Worm (Caenorhabditis elegans) whole organism, L4 larva: ENCODE results near the gene ver-1.

Experiments
- R02D3.7 ChIP-seq: fragments of 150-350 bp; sonication (generic microtip); optimal IDR thresholded peaks from 3 replicates; lab custom pipeline; 2014; ENCODE audit warnings: missing biosample characterization, missing genetic modification characterization
- ama-1 ChIP-seq: fragments of 150-350 bp; optimal IDR thresholded peaks from 2 replicates; lab custom pipeline; 2014; ENCODE audit warnings: inconsistent platforms, mixed read lengths
- ceh-20 ChIP-seq: fragments of 200-800 bp; sonication (Bioruptor generic); IDR thresholded peaks from 2 replicates; pipeline ENCODE4 v1.3.6; 2022; ENCODE audit warnings: missing genetic modification reagents, missing genetic modification characterization, missing compliant biosample characterization
- daf-12 ChIP-seq: fragments of 150-350 bp; optimal IDR thresholded peaks from 2 replicates; lab custom pipeline; 2014; ENCODE audit warnings: missing biosample characterization, missing genetic modification reagents, missing genetic modification characterization
- daf-8 ChIP-seq: fragments of 200-800 bp; sonication (Bioruptor generic); IDR thresholded peaks from 2 replicates; pipeline ENCODE4 v1.3.6; 2022; ENCODE audit warnings: missing genetic modification characterization, missing compliant biosample characterization
- egl-27 ChIP-seq: sonication (generic microtip); optimal IDR thresholded peaks from 3 replicates; lab custom pipeline; 2017; ENCODE audit warnings: missing biosample characterization, missing genetic modification reagents, missing genetic modification characterization
- fos-1 ChIP-seq: fragments of 150-350 bp; optimal IDR thresholded peaks from 2 replicates; lab custom pipeline; 2014; ENCODE audit warnings: missing biosample characterization, missing genetic modification characterization
- madf-9 ChIP-seq: fragments of 200-800 bp; sonication (Bioruptor generic); conservative IDR thresholded peaks from 2 replicates; pipeline ENCODE4 v1.3.6; 2022; ENCODE audit warnings: missing genetic modification reagents, missing genetic modification characterization, missing compliant biosample characterization
- mdl-1 ChIP-seq, 2 experiments: fragments of 150-350 bp in 1 of 2; sonication (generic microtip) in 1 of 2; optimal IDR thresholded peaks; 2 replicates each; lab custom pipeline; 2014 to 2017; ENCODE audit warnings: missing biosample characterization in 2 of 2, missing genetic modification characterization in 2 of 2
- mdt-29 ChIP-seq: fragments of 200-800 bp; sonication (Bioruptor generic); IDR thresholded peaks from 2 replicates; pipeline ENCODE4 v1.3.6; 2022; ENCODE audit warnings: missing genetic modification reagents, missing genetic modification characterization, missing compliant biosample characterization
- unc-62 ChIP-seq, 3 experiments: fragments of 150-350 bp in 1 of 3; sonication (generic microtip); optimal IDR thresholded peaks in 2 of 3; peaks in 1 of 3; 1 replicate in 1 of 3; 2 replicates in 2 of 3; lab custom pipeline; 2014 to 2017; ENCODE audit warnings: missing biosample characterization in 3 of 3, missing genetic modification characterization in 3 of 3, missing genetic modification reagents in 3 of 3, missing genotype in 1 of 3

ce11 chrIII:151084-151483 is 5.5 kb upstream of the ver-1 start:
- TF ChIP-seq ceh-20 (GFP tag; lab: Robert Waterston, UW) (no peak), fos-1 (no peak), daf-8 (GFP tag; lab: Robert Waterston, UW) (no peak), ama-1 (lab: Kevin White, UChicago) (no peak), R02D3.7 (no peak), unc-62 (GFP tag; optimal IDR thresholded peaks at IDR 0.05 in 1 of 2; lab: Kevin White, UChicago) (no peak), unc-62 (tag; optimal IDR thresholded peaks at IDR 0.05; lab: Kevin White, UChicago) (no peak), egl-27 (no peak), mdl-1 (tag; optimal IDR thresholded peaks at IDR 0.05; lab: Kevin White, UChicago) (no peak), daf-12 (tag; lab: Kevin White, UChicago) (no peak), madf-9 (GFP tag; lab: Robert Waterston, UW) (no peak), mdt-29 (GFP tag; lab: Robert Waterston, UW) (no peak)
